Worm (Caenorhabditis elegans) whole organism, midembryonic: Measurements from ENCODE around the gene F45E1.2.

ENCODE experiments used
- T22C8.4 ChIP-seq: fragments of 200-800 bp; sonication (Bioruptor generic); IDR thresholded peaks from 2 replicates; pipeline ENCODE4 v1.3.6; 2022; ENCODE audit warnings: missing genetic modification characterization, missing compliant biosample characterization
- cog-1 ChIP-seq: sonication (generic microtip); optimal IDR thresholded peaks from 2 replicates; lab custom pipeline; 2016; ENCODE audit warnings: missing genetic modification characterization, missing compliant biosample characterization
- med-1 ChIP-seq: sonication (generic microtip); optimal IDR thresholded peaks from 2 replicates; lab custom pipeline; 2017; ENCODE audit warnings: missing genetic modification characterization, mild to moderate bottlenecking, missing compliant biosample characterization, antibody characterized with exemption, missing genetic modification reagents; ENCODE audit not compliant: insufficient read depth
- tab-1 ChIP-seq: fragments of 200-800 bp; sonication (Bioruptor generic); IDR thresholded peaks from 2 replicates; pipeline ENCODE4 v1.3.6; 2022; ENCODE audit warnings: missing genetic modification characterization, missing compliant biosample characterization
- ztf-23 ChIP-seq: fragments of 200-800 bp; sonication (Bioruptor generic); IDR thresholded peaks from 2 replicates; pipeline ENCODE4 v1.3.6; 2022; ENCODE audit warnings: missing genetic modification reagents, missing genetic modification characterization, missing compliant biosample characterization
- ztf-29 ChIP-seq: fragments of 200-800 bp; sonication (Bioruptor generic); IDR thresholded peaks from 2 replicates; pipeline ENCODE4 v1.3.6; 2022; ENCODE audit warnings: missing genetic modification reagents, missing genetic modification characterization, missing compliant biosample characterization

ce11 chrX:7982047-7982446 is 21.5 kb upstream of the F45E1.2 start, which contains the start of gene his-71:
- TF ChIP-seq ztf-29 (GFP tag; lab: Robert Waterston, UW) (no peak), T22C8.4 (GFP tag; lab: Robert Waterston, UW) (no peak), tab-1 (GFP tag; lab: Robert Waterston, UW) (no peak), ztf-23 (no peak), med-1 (GFP tag; lab: Kevin White, UChicago) (no peak), cog-1 (tag; lab: Kevin White, UChicago) (no peak)
